Worm (Caenorhabditis elegans) whole organism, L4 larva: ENCODE results near the gene nas-4.
A peak's percentile ranks its signal among the peaks of the same experiment; 100 is the strongest.

Experiments used
- D1046.2 ChIP-seq: fragments of 200-800 bp; sonication (Bioruptor generic); IDR thresholded peaks from 2 replicates; pipeline ENCODE4 v1.3.6; 2022; ENCODE audit warnings: missing genetic modification characterization, missing compliant biosample characterization
- F10B5.3 ChIP-seq: sonication (generic microtip); optimal IDR thresholded peaks from 2 replicates; lab custom pipeline; 2016; ENCODE audit warnings: mild to moderate bottlenecking, missing genetic modification characterization, missing compliant biosample characterization
- F49E8.2 ChIP-seq: sonication (generic microtip); optimal IDR thresholded peaks from 2 replicates; lab custom pipeline; 2016; ENCODE audit warnings: missing compliant biosample characterization, mild to moderate bottlenecking, missing genetic modification characterization, borderline replicate concordance
- T26A8.4 ChIP-seq: fragments of 200-800 bp; sonication (Bioruptor generic); IDR thresholded peaks from 2 replicates; pipeline ENCODE4 v1.3.6; 2022; ENCODE audit warnings: missing genetic modification characterization, missing compliant biosample characterization
- Y105C5A.15 ChIP-seq: fragments of 200-800 bp; sonication (Bioruptor generic); IDR thresholded peaks from 2 replicates; pipeline ENCODE4 v1.3.6; 2022; ENCODE audit warnings: missing genetic modification characterization, missing compliant biosample characterization
- Y48G9A.11 ChIP-seq: fragments of 200-800 bp; sonication (Bioruptor generic); IDR thresholded peaks from 2 replicates; pipeline ENCODE4 v1.3.6; 2022; ENCODE audit warnings: missing genetic modification reagents, missing genetic modification characterization, missing compliant biosample characterization
- Y5F2A.4 ChIP-seq: fragments of 200-800 bp; sonication (Bioruptor generic); optimal IDR thresholded peaks from 2 replicates; lab custom pipeline; 2018; ENCODE audit warnings: mild to moderate bottlenecking, missing genetic modification characterization, missing compliant biosample characterization
- aha-1 ChIP-seq: fragments of 150-350 bp; peaks from one replicate; lab custom pipeline; 2014; ENCODE audit warnings: missing biosample characterization, missing genetic modification characterization
- aly-2 ChIP-seq: sonication (generic microtip); optimal IDR thresholded peaks from 2 replicates; lab custom pipeline; 2018; ENCODE audit warnings: missing biosample characterization, missing genetic modification characterization
- ama-1 ChIP-seq: fragments of 150-350 bp; optimal IDR thresholded peaks from 2 replicates; lab custom pipeline; 2014; ENCODE audit warnings: inconsistent platforms, mixed read lengths
- attf-4 ChIP-seq: sonication (generic microtip); optimal IDR thresholded peaks from 3 replicates; lab custom pipeline; 2017; ENCODE audit warnings: missing biosample characterization, missing genetic modification characterization
- ceh-28 ChIP-seq: fragments of 150-350 bp; optimal IDR thresholded peaks from 2 replicates; lab custom pipeline; 2014; ENCODE audit warnings: missing biosample characterization, missing genetic modification reagents, missing genetic modification characterization
- ceh-32 ChIP-seq: sonication (generic microtip); optimal IDR thresholded peaks from 2 replicates; lab custom pipeline; 2016; ENCODE audit warnings: mild to moderate bottlenecking, missing genetic modification characterization, missing compliant biosample characterization; ENCODE audit not compliant: poor library complexity
- ceh-44 ChIP-seq: fragments of 200-800 bp; sonication (Bioruptor generic); IDR thresholded peaks from 2 replicates; pipeline ENCODE4 v1.3.6; 2022; ENCODE audit warnings: missing genetic modification reagents, missing genetic modification characterization, missing compliant biosample characterization
- cey-2 ChIP-seq: sonication (generic microtip); optimal IDR thresholded peaks from 3 replicates; lab custom pipeline; 2017; ENCODE audit warnings: missing genetic modification characterization, mild to moderate bottlenecking, missing compliant biosample characterization, antibody characterized with exemption, borderline replicate concordance; ENCODE audit not compliant: insufficient read depth
- daf-12 ChIP-seq: fragments of 150-350 bp; optimal IDR thresholded peaks from 2 replicates; lab custom pipeline; 2014; ENCODE audit warnings: missing biosample characterization, missing genetic modification reagents, missing genetic modification characterization
- daf-16 ChIP-seq, 3 experiments: sonication (generic microtip); optimal IDR thresholded peaks; 2 replicates each; lab custom pipeline; 2016 to 2017; ENCODE audit warnings: missing genetic modification characterization in 3 of 3, missing genetic modification reagents in 3 of 3, mild to moderate bottlenecking in 2 of 3, missing compliant biosample characterization in 2 of 3, missing biosample characterization in 1 of 3, moderate library complexity in 1 of 3
- daf-8 ChIP-seq: fragments of 200-800 bp; sonication (Bioruptor generic); IDR thresholded peaks from 2 replicates; pipeline ENCODE4 v1.3.6; 2022; ENCODE audit warnings: missing genetic modification characterization, missing compliant biosample characterization
- dmd-6 ChIP-seq: fragments of 200-800 bp; sonication (Bioruptor generic); IDR thresholded peaks from 2 replicates; pipeline ENCODE4 v1.3.6; 2022; ENCODE audit warnings: missing genetic modification reagents, missing genetic modification characterization, missing compliant biosample characterization
- dmd-8 ChIP-seq: fragments of 200-800 bp; sonication (Bioruptor generic); IDR thresholded peaks from 2 replicates; pipeline ENCODE4 v1.3.6; 2022; ENCODE audit warnings: missing genetic modification characterization, missing compliant biosample characterization
- dmd-9 ChIP-seq: fragments of 200-800 bp; sonication (Bioruptor generic); IDR thresholded peaks from 2 replicates; pipeline ENCODE4 v1.3.6; 2022; ENCODE audit warnings: missing genetic modification reagents, missing genetic modification characterization, missing compliant biosample characterization
- egl-43 ChIP-seq: fragments of 200-800 bp; sonication (Bioruptor generic); IDR thresholded peaks from 2 replicates; pipeline ENCODE4 v1.3.6; 2022; ENCODE audit warnings: missing genetic modification reagents, missing genetic modification characterization, missing compliant biosample characterization
- fos-1 ChIP-seq: fragments of 150-350 bp; optimal IDR thresholded peaks from 2 replicates; lab custom pipeline; 2014; ENCODE audit warnings: missing biosample characterization, missing genetic modification characterization
- hif-1 ChIP-seq, 2 experiments: sonication (generic microtip); optimal IDR thresholded peaks; 2 replicates each; lab custom pipeline; 2016 to 2017; ENCODE audit warnings: missing compliant biosample characterization in 2 of 2, missing genetic modification characterization in 2 of 2, missing genetic modification reagents in 2 of 2, missing genotype in 2 of 2, mild to moderate bottlenecking in 1 of 2
- jun-1 ChIP-seq: fragments of 150-350 bp; optimal IDR thresholded peaks from 2 replicates; lab custom pipeline; 2014; ENCODE audit warnings: missing biosample characterization, missing genetic modification reagents, missing genetic modification characterization
- lim-7 ChIP-seq: fragments of 200-800 bp; sonication (Bioruptor generic); IDR thresholded peaks from 2 replicates; pipeline ENCODE4 v1.3.6; 2022; ENCODE audit warnings: missing genetic modification characterization, missing compliant biosample characterization
- lin-29 ChIP-seq: fragments of 200-800 bp; sonication (Bioruptor generic); IDR thresholded peaks from 2 replicates; pipeline ENCODE4 v1.3.6; 2022; ENCODE audit warnings: missing genetic modification reagents, missing genetic modification characterization, missing compliant biosample characterization
- lin-39 ChIP-seq: fragments of 150-350 bp; optimal IDR thresholded peaks from 2 replicates; lab custom pipeline; 2014; ENCODE audit warnings: missing biosample characterization, missing genetic modification reagents, missing genetic modification characterization
- mdt-29 ChIP-seq: fragments of 200-800 bp; sonication (Bioruptor generic); IDR thresholded peaks from 2 replicates; pipeline ENCODE4 v1.3.6; 2022; ENCODE audit warnings: missing genetic modification reagents, missing genetic modification characterization, missing compliant biosample characterization
- mes-2 ChIP-seq: sonication (generic microtip); optimal IDR thresholded peaks from 2 replicates; lab custom pipeline; 2016; ENCODE audit warnings: missing genotype, mild to moderate bottlenecking, missing genetic modification characterization, missing compliant biosample characterization; ENCODE audit not compliant: poor library complexity, severe bottlenecking
- mxl-2 ChIP-seq: fragments of 200-800 bp; sonication (Bioruptor generic); conservative IDR thresholded peaks from 2 replicates; pipeline ENCODE4 v1.3.6; 2022; ENCODE audit warnings: missing genetic modification reagents, missing genetic modification characterization, missing compliant biosample characterization
- nhr-102 ChIP-seq: sonication (generic microtip); optimal IDR thresholded peaks from 2 replicates; lab custom pipeline; 2016; ENCODE audit warnings: mild to moderate bottlenecking, missing genetic modification characterization, moderate library complexity, missing compliant biosample characterization
- nhr-11 ChIP-seq: fragments of 150-350 bp; optimal IDR thresholded peaks from 2 replicates; lab custom pipeline; 2014; ENCODE audit warnings: missing biosample characterization, missing genetic modification characterization
- nhr-111 ChIP-seq: fragments of 200-800 bp; sonication (Bioruptor generic); optimal IDR thresholded peaks from 2 replicates; lab custom pipeline; 2018; ENCODE audit warnings: mild to moderate bottlenecking, missing genetic modification characterization, missing compliant biosample characterization
- nhr-6 ChIP-seq: fragments of 150-350 bp; optimal IDR thresholded peaks from 2 replicates; lab custom pipeline; 2014; ENCODE audit warnings: missing biosample characterization, missing genetic modification characterization
- nhr-77 ChIP-seq: fragments of 150-350 bp; optimal IDR thresholded peaks from 2 replicates; lab custom pipeline; 2014; ENCODE audit warnings: missing biosample characterization, missing genetic modification characterization
- pha-4 ChIP-seq, 2 experiments: fragments of 150-350 bp in 1 of 2; fragments of 200-800 bp in 1 of 2; sonication (Bioruptor generic) in 1 of 2; IDR thresholded peaks in 1 of 2; optimal IDR thresholded peaks in 1 of 2; 2 replicates each; pipeline versions ENCODE4 v1.3.6 to Lab custom; 2014 to 2022; ENCODE audit warnings: missing genetic modification characterization in 2 of 2, missing genetic modification reagents in 2 of 2, missing biosample characterization in 1 of 2, missing compliant biosample characterization in 1 of 2
- php-3 ChIP-seq: fragments of 200-800 bp; sonication (Bioruptor generic); IDR thresholded peaks from 2 replicates; pipeline ENCODE4 v1.3.6; 2022; ENCODE audit warnings: missing genetic modification reagents, missing genetic modification characterization, missing compliant biosample characterization
- pqm-1 ChIP-seq: sonication (generic microtip); optimal IDR thresholded peaks from 2 replicates; lab custom pipeline; 2017; ENCODE audit warnings: missing biosample characterization, missing genetic modification characterization
- rbr-2 ChIP-seq: sonication (generic microtip); optimal IDR thresholded peaks from 2 replicates; lab custom pipeline; 2016; ENCODE audit warnings: missing genotype, missing genetic modification characterization, missing compliant biosample characterization
- sdz-12 ChIP-seq: fragments of 200-800 bp; sonication (Bioruptor generic); optimal IDR thresholded peaks from 2 replicates; lab custom pipeline; 2018; ENCODE audit warnings: mild to moderate bottlenecking, missing genetic modification characterization, missing compliant biosample characterization
- skn-1 ChIP-seq: fragments of 150-350 bp; optimal IDR thresholded peaks from 2 replicates; lab custom pipeline; 2014; ENCODE audit warnings: missing biosample characterization, missing genetic modification characterization
- snpc-1.2 ChIP-seq: fragments of 200-800 bp; sonication (Bioruptor generic); IDR thresholded peaks from 2 replicates; pipeline ENCODE4 v1.3.6; 2022; ENCODE audit warnings: missing genetic modification reagents, missing genetic modification characterization, missing compliant biosample characterization
- snpc-4 ChIP-seq: fragments of 150-350 bp; optimal IDR thresholded peaks from 2 replicates; lab custom pipeline; 2014; ENCODE audit warnings: missing biosample characterization, missing genetic modification characterization
- spr-1 ChIP-seq: sonication (generic microtip); optimal IDR thresholded peaks from 2 replicates; lab custom pipeline; 2016; ENCODE audit warnings: mild to moderate bottlenecking, missing genetic modification characterization, missing compliant biosample characterization
- tag-97 ChIP-seq: fragments of 200-800 bp; sonication (Bioruptor generic); IDR thresholded peaks from 2 replicates; pipeline ENCODE4 v1.3.6; 2022; ENCODE audit warnings: missing genetic modification characterization, missing compliant biosample characterization
- tra-1 ChIP-seq: fragments of 200-800 bp; sonication (Bioruptor generic); IDR thresholded peaks from 2 replicates; pipeline ENCODE4 v1.3.6; 2022; ENCODE audit warnings: missing genetic modification reagents, missing genetic modification characterization, missing compliant biosample characterization
- unc-39 ChIP-seq: sonication (generic microtip); optimal IDR thresholded peaks from 2 replicates; lab custom pipeline; 2017; ENCODE audit warnings: missing biosample characterization, missing genetic modification characterization
- zfp-3 ChIP-seq: fragments of 200-800 bp; sonication (Bioruptor generic); conservative IDR thresholded peaks from 2 replicates; pipeline ENCODE4 v1.3.6; 2022; ENCODE audit warnings: missing genetic modification reagents, missing genetic modification characterization, missing compliant biosample characterization
- zip-2 ChIP-seq: fragments of 150-350 bp; optimal IDR thresholded peaks from 2 replicates; lab custom pipeline; 2014; ENCODE audit warnings: missing biosample characterization, missing genetic modification characterization
- ztf-7 ChIP-seq: fragments of 150-350 bp; optimal IDR thresholded peaks from 2 replicates; lab custom pipeline; 2014; ENCODE audit warnings: missing biosample characterization, missing genetic modification characterization

nas-4 gene

ce11 chrIII:6421973-6422511 is 6.6 kb upstream of the nas-4 start (continued):
- TF ChIP-seq ama-1 = no peak
- no peak for TF ChIP-seq D1046.2
- peak; percentile 98 for TF ChIP-seq pqm-1
- TF ChIP-seq mxl-2 (GFP tag; lab: Robert Waterston, UW) = no peak
- TF ChIP-seq dmd-8 (GFP tag; lab: Robert Waterston, UW) = no peak
- no peak for TF ChIP-seq F10B5.3
- TF ChIP-seq pha-4 (GFP tag; IDR thresholded peaks at IDR 0.05; lab: Robert Waterston, UW) = no peak
- TF ChIP-seq pha-4 (tag; optimal IDR thresholded peaks at IDR 0.05; lab: Kevin White, UChicago) = no peak
- TF ChIP-seq lin-29 (GFP tag; lab: Robert Waterston, UW) = no peak
- no peak for TF ChIP-seq ceh-28 (tag; lab: Kevin White, UChicago)
- TF ChIP-seq rbr-2 = no peak
- no peak for TF ChIP-seq skn-1 (tag; lab: Kevin White, UChicago)
- no peak for TF ChIP-seq nhr-6 (tag; lab: Kevin White, UChicago)
- TF ChIP-seq ztf-7 (tag; lab: Kevin White, UChicago) = no peak
- TF ChIP-seq nhr-102 (tag; lab: Kevin White, UChicago) = peak; percentile 18
- no peak for TF ChIP-seq unc-39 (tag; lab: Kevin White, UChicago)
- TF ChIP-seq daf-12 = no peak
- no peak for TF ChIP-seq nhr-11
- no peak for TF ChIP-seq spr-1 (tag; lab: Kevin White, UChicago)
- TF ChIP-seq Y105C5A.15 = no peak
- no peak for TF ChIP-seq tra-1 (GFP tag; lab: Robert Waterston, UW)
- no peak for TF ChIP-seq ceh-32
- TF ChIP-seq sdz-12 (GFP tag; lab: Kevin White, UChicago) = no peak
- no peak for TF ChIP-seq nhr-111 (GFP tag; lab: Kevin White, UChicago)
- TF ChIP-seq tag-97 (GFP tag; lab: Robert Waterston, UW) = no peak
- TF ChIP-seq cey-2 (tag; lab: Kevin White, UChicago) = peak; percentile 60
- TF ChIP-seq dmd-9 (GFP tag; lab: Robert Waterston, UW) = no peak
- TF ChIP-seq lim-7 (GFP tag; lab: Robert Waterston, UW) = no peak
- no peak for TF ChIP-seq snpc-4
- no peak for TF ChIP-seq lin-39 (tag; lab: Kevin White, UChicago)
- TF ChIP-seq jun-1 (tag; lab: Kevin White, UChicago) = no peak
- TF ChIP-seq F49E8.2 (tag; lab: Kevin White, UChicago) = no peak
- no peak for TF ChIP-seq egl-43 (GFP tag; lab: Robert Waterston, UW)
- no peak for TF ChIP-seq Y48G9A.11 (GFP tag; lab: Robert Waterston, UW)
- peak; percentile 4 for TF ChIP-seq mes-2 (tag; lab: Kevin White, UChicago)
- peak in 1 of 2 experiments; percentile 51 for TF ChIP-seq hif-1 (tag; optimal IDR thresholded peaks at IDR 0.05; lab: Kevin White, UChicago)
- TF ChIP-seq fos-1 (tag; lab: Kevin White, UChicago) = no peak
- TF ChIP-seq ceh-44 (GFP tag; lab: Robert Waterston, UW) = no peak
- no peak for TF ChIP-seq zfp-3 (GFP tag; lab: Robert Waterston, UW)
- TF ChIP-seq daf-16 (GFP tag; optimal IDR thresholded peaks at IDR 0.05; lab: Kevin White, UChicago) = no peak
- TF ChIP-seq daf-16 (tag; optimal IDR thresholded peaks at IDR 0.05; lab: Kevin White, UChicago) = peak; percentile 73
- peak; percentile 42 for TF ChIP-seq T26A8.4
- no peak for TF ChIP-seq Y5F2A.4 (GFP tag; lab: Kevin White, UChicago)
- no peak for TF ChIP-seq daf-8 (GFP tag; lab: Robert Waterston, UW)
- no peak for TF ChIP-seq zip-2 (tag; lab: Kevin White, UChicago)
- no peak for TF ChIP-seq nhr-77 (tag; lab: Kevin White, UChicago)
- TF ChIP-seq dmd-6 (GFP tag; lab: Robert Waterston, UW) = peak; percentile 83
- peak; percentile 61 for TF ChIP-seq aha-1 (tag; lab: Kevin White, UChicago)
- no peak for TF ChIP-seq attf-4
- peak; percentile 86; the same call in 1 of the 2 replicates for TF ChIP-seq php-3 (GFP tag; lab: Robert Waterston, UW)
- no peak for TF ChIP-seq mdt-29 (GFP tag; lab: Robert Waterston, UW)
- TF ChIP-seq snpc-1.2 (GFP tag; lab: Robert Waterston, UW) = no peak
- no peak for TF ChIP-seq aly-2
